Fruit fly (Drosophila melanogaster) whole organism, embryonic: ENCODE measurements around the gene isoQC.

Experiments
- BtbVII ChIP-seq: fragments of 200-800 bp; sonication (Bioruptor generic); optimal IDR thresholded peaks from 3 replicates; lab custom pipeline; 2017; ENCODE audit warnings: missing biosample characterization, mild to moderate bottlenecking, missing genetic modification characterization
- Bteb2 ChIP-seq: fragments of 200-800 bp; sonication (Bioruptor generic); optimal IDR thresholded peaks from 2 replicates; lab custom pipeline; 2016; ENCODE audit warnings: missing biosample characterization, missing genetic modification characterization
- CG10147 ChIP-seq: fragments of 200-800 bp; sonication (Bioruptor generic); optimal IDR thresholded peaks from 2 replicates; lab custom pipeline; 2019; ENCODE audit warnings: missing biosample characterization, mild to moderate bottlenecking, missing genetic modification characterization, moderate library complexity
- CG10543 ChIP-seq: fragments of 200-800 bp; sonication (Bioruptor generic); optimal IDR thresholded peaks from 3 replicates; lab custom pipeline; 2017; ENCODE audit warnings: missing biosample characterization, mild to moderate bottlenecking, missing genetic modification characterization, moderate library complexity
- CG12071 ChIP-seq: fragments of 200-800 bp; sonication (Bioruptor generic); optimal IDR thresholded peaks from 3 replicates; lab custom pipeline; 2018; ENCODE audit warnings: missing biosample characterization, mild to moderate bottlenecking, missing genetic modification characterization
- CG14014 ChIP-seq: fragments of 200-800 bp; sonication (Bioruptor generic); IDR thresholded peaks from 2 replicates; pipeline ENCODE4 v1.3.6; 2022; ENCODE audit warnings: missing biosample characterization, missing genetic modification characterization
- CG15011 ChIP-seq: fragments of 200-800 bp; sonication (Bioruptor generic); optimal IDR thresholded peaks from 3 replicates; lab custom pipeline; 2018; ENCODE audit warnings: missing biosample characterization, mild to moderate bottlenecking, missing genetic modification characterization
- CG1647 ChIP-seq: fragments of 200-800 bp; sonication (Bioruptor generic); optimal IDR thresholded peaks from 3 replicates; lab custom pipeline; 2016; ENCODE audit warnings: missing biosample characterization, missing genetic modification characterization
- CG2202 ChIP-seq: fragments of 200-800 bp; sonication (Bioruptor generic); optimal IDR thresholded peaks from 2 replicates; lab custom pipeline; 2018; ENCODE audit warnings: missing biosample characterization, mild to moderate bottlenecking, missing genetic modification characterization
- CG31441 ChIP-seq: fragments of 200-800 bp; sonication (Bioruptor generic); IDR thresholded peaks from 2 replicates; pipeline ENCODE4 v1.3.6; 2022; ENCODE audit warnings: missing biosample characterization, missing genetic modification characterization
- CG3163 ChIP-seq: fragments of 200-800 bp; sonication (Bioruptor generic); optimal IDR thresholded peaks from 3 replicates; lab custom pipeline; 2016; ENCODE audit warnings: missing biosample characterization, missing genetic modification characterization
- CG34376 ChIP-seq: fragments of 200-800 bp; sonication (Bioruptor generic); optimal IDR thresholded peaks from 2 replicates; lab custom pipeline; 2018; ENCODE audit warnings: missing biosample characterization, mild to moderate bottlenecking, missing genetic modification characterization
- CG4360 ChIP-seq: fragments of 200-800 bp; sonication (Bioruptor generic); IDR thresholded peaks from 2 replicates; pipeline ENCODE4 v1.3.6; 2022; ENCODE audit warnings: missing biosample characterization, missing genetic modification characterization
- CG43689 ChIP-seq: fragments of 200-800 bp; sonication (Bioruptor generic); IDR thresholded peaks from 2 replicates; pipeline ENCODE4 v1.3.6; 2022; ENCODE audit warnings: missing biosample characterization, missing genetic modification characterization
- CG6683 ChIP-seq: fragments of 200-800 bp; sonication (Bioruptor generic); optimal IDR thresholded peaks from 2 replicates; lab custom pipeline; 2017; ENCODE audit warnings: missing biosample characterization, mild to moderate bottlenecking, missing genetic modification characterization, missing genetic modification reagents
- CG8924 ChIP-seq: fragments of 200-800 bp; optimal IDR thresholded peaks from 3 replicates; lab custom pipeline; 2019; ENCODE audit warnings: missing biosample characterization, mild to moderate bottlenecking, missing genetic modification characterization, moderate library complexity
- Dip3 ChIP-seq: fragments of 200-800 bp; sonication (Bioruptor generic); optimal IDR thresholded peaks from 3 replicates; lab custom pipeline; 2016; ENCODE audit warnings: missing biosample characterization, missing genetic modification characterization
- Doc3 ChIP-seq: fragments of 200-800 bp; sonication (Bioruptor generic); IDR thresholded peaks from 3 replicates; pipeline ENCODE4 v1.3.6; 2022; ENCODE audit warnings: missing biosample characterization, missing genetic modification characterization; ENCODE audit not compliant: partially characterized antibody
- Ets97D ChIP-seq: fragments of 200-800 bp; sonication (Bioruptor generic); optimal IDR thresholded peaks from 3 replicates; lab custom pipeline; 2016; ENCODE audit warnings: missing biosample characterization, missing genetic modification characterization
- Lim3 ChIP-seq: fragments of 200-800 bp; sonication (Bioruptor generic); IDR thresholded peaks from 2 replicates; pipeline ENCODE4 v1.3.6; 2022; ENCODE audit warnings: missing biosample characterization, missing genetic modification characterization
- NFAT ChIP-seq: fragments of 200-800 bp; sonication (Bioruptor generic); IDR thresholded peaks from 2 replicates; pipeline ENCODE4 v1.3.6; 2022; ENCODE audit warnings: missing biosample characterization, missing genetic modification characterization
- Ravus ChIP-seq: fragments of 200-800 bp; sonication (Bioruptor generic); IDR thresholded peaks from 2 replicates; pipeline ENCODE4 v1.3.6; 2022; ENCODE audit warnings: missing biosample characterization, missing genetic modification characterization
- Rfx ChIP-seq: fragments of 200-800 bp; sonication (Bioruptor generic); IDR thresholded peaks from 2 replicates; pipeline ENCODE4 v1.3.6; 2022; ENCODE audit warnings: missing biosample characterization, missing genetic modification characterization
- Scr ChIP-seq: fragments of 200-800 bp; sonication (Bioruptor generic); IDR thresholded peaks from 2 replicates; pipeline ENCODE4 v1.3.6; 2022; ENCODE audit warnings: missing biosample characterization, missing genetic modification characterization; ENCODE audit not compliant: partially characterized antibody
- Sin3A ChIP-seq: fragments of >200 bp; optimal IDR thresholded peaks from 2 replicates; lab custom pipeline; 2018
- Sox102F ChIP-seq: fragments of 200-800 bp; sonication (Bioruptor generic); optimal IDR thresholded peaks from 2 replicates; lab custom pipeline; 2018; ENCODE audit warnings: missing biosample characterization, mild to moderate bottlenecking, missing genetic modification characterization, moderate library complexity
- Xrp1 ChIP-seq: fragments of 200-800 bp; sonication (Bioruptor generic); IDR thresholded peaks from 2 replicates; pipeline ENCODE4 v1.3.6; 2022; ENCODE audit warnings: missing biosample characterization, missing genetic modification characterization
- ab ChIP-seq: fragments of 200-800 bp; sonication (Bioruptor generic); optimal IDR thresholded peaks from 2 replicates; lab custom pipeline; 2016; ENCODE audit warnings: missing biosample characterization, missing genetic modification characterization
- chn ChIP-seq: fragments of 200-800 bp; sonication (Bioruptor generic); optimal IDR thresholded peaks from 2 replicates; lab custom pipeline; 2016; ENCODE audit warnings: missing biosample characterization, missing genetic modification characterization
- crc ChIP-seq: fragments of 200-800 bp; sonication (Bioruptor generic); optimal IDR thresholded peaks from 2 replicates; lab custom pipeline; 2016; ENCODE audit warnings: missing biosample characterization, missing genetic modification characterization
- crp ChIP-seq, 2 experiments: fragments of 200-800 bp; sonication (Bioruptor generic); optimal IDR thresholded peaks; 2 replicates in 1 of 2; 3 replicates in 1 of 2; lab custom pipeline; 2017; ENCODE audit warnings: missing biosample characterization in 2 of 2, missing genetic modification characterization in 2 of 2, mild to moderate bottlenecking in 1 of 2, moderate library complexity in 1 of 2
- dmrt99B ChIP-seq: fragments of 200-800 bp; sonication (Bioruptor generic); optimal IDR thresholded peaks from 2 replicates; lab custom pipeline; 2018; ENCODE audit warnings: missing biosample characterization, mild to moderate bottlenecking, missing genetic modification characterization, moderate library complexity
- emc ChIP-seq: fragments of 200-800 bp; sonication (Bioruptor generic); optimal IDR thresholded peaks from 2 replicates; lab custom pipeline; 2016; ENCODE audit warnings: missing biosample characterization, missing genetic modification characterization
- ems ChIP-seq: fragments of 200-800 bp; sonication (Bioruptor generic); optimal IDR thresholded peaks from 3 replicates; lab custom pipeline; 2016; ENCODE audit warnings: missing biosample characterization, missing genetic modification characterization
- fd64A ChIP-seq: fragments of 200-800 bp; sonication (Bioruptor generic); optimal IDR thresholded peaks from 3 replicates; lab custom pipeline; 2018; ENCODE audit warnings: missing biosample characterization, mild to moderate bottlenecking, missing genetic modification characterization
- gcm ChIP-seq: fragments of 200-800 bp; sonication (Bioruptor generic); optimal IDR thresholded peaks from 2 replicates; lab custom pipeline; 2019; ENCODE audit warnings: missing biosample characterization, mild to moderate bottlenecking, missing genetic modification characterization, moderate library complexity
- gcm2 ChIP-seq: fragments of 200-800 bp; sonication (Bioruptor generic); optimal IDR thresholded peaks from 2 replicates; lab custom pipeline; 2016; ENCODE audit warnings: missing biosample characterization, missing genetic modification characterization
- gfzf ChIP-seq: fragments of 200-800 bp; sonication (Bioruptor generic); optimal IDR thresholded peaks from 2 replicates; lab custom pipeline; 2016; ENCODE audit warnings: missing biosample characterization, mild to moderate bottlenecking, missing genetic modification characterization, moderate library complexity
- grn ChIP-seq: fragments of 200-800 bp; sonication (Bioruptor generic); optimal IDR thresholded peaks from 3 replicates; lab custom pipeline; 2017; ENCODE audit warnings: missing biosample characterization, missing genetic modification characterization
- gro ChIP-seq: fragments of 200-800 bp; sonication (Bioruptor generic); optimal IDR thresholded peaks from 2 replicates; lab custom pipeline; 2016; ENCODE audit warnings: missing biosample characterization, missing genetic modification characterization
- ham ChIP-seq: fragments of 200-800 bp; sonication (Bioruptor generic); IDR thresholded peaks from 2 replicates; pipeline ENCODE4 v1.3.6; 2022; ENCODE audit warnings: missing biosample characterization, missing genetic modification characterization
- inv ChIP-seq: fragments of 200-800 bp; sonication (Bioruptor generic); IDR thresholded peaks from 2 replicates; pipeline ENCODE4 v1.3.6; 2022; ENCODE audit warnings: missing biosample characterization, missing genetic modification characterization; ENCODE audit not compliant: partially characterized antibody
- klu ChIP-seq: fragments of 200-800 bp; sonication (Bioruptor generic); IDR thresholded peaks from 2 replicates; pipeline ENCODE4 v1.3.6; 2022; ENCODE audit warnings: missing biosample characterization, missing genetic modification characterization
- nau ChIP-seq: fragments of 200-800 bp; sonication (Bioruptor generic); optimal IDR thresholded peaks from 3 replicates; lab custom pipeline; 2017; ENCODE audit warnings: missing biosample characterization, mild to moderate bottlenecking, missing genetic modification characterization, missing genetic modification reagents
- pita ChIP-seq: fragments of 200-800 bp; sonication (Bioruptor generic); optimal IDR thresholded peaks from 2 replicates; lab custom pipeline; 2017; ENCODE audit warnings: missing biosample characterization, mild to moderate bottlenecking, missing genetic modification characterization
- sisA ChIP-seq: fragments of 200-800 bp; sonication (Bioruptor generic); IDR thresholded peaks from 2 replicates; pipeline ENCODE4 v1.3.6; 2022; ENCODE audit warnings: missing biosample characterization, missing genetic modification characterization
- slbo ChIP-seq: fragments of 200-800 bp; sonication (Bioruptor generic); IDR thresholded peaks from 2 replicates; pipeline ENCODE4 v1.3.6; 2022; ENCODE audit warnings: missing biosample characterization, missing genetic modification characterization
- twi ChIP-seq: fragments of 200-800 bp; optimal IDR thresholded peaks from 2 replicates; lab custom pipeline; 2019; ENCODE audit warnings: missing biosample characterization, mild to moderate bottlenecking, missing genetic modification characterization, moderate library complexity
- unc-4 ChIP-seq: fragments of 200-800 bp; sonication (Bioruptor generic); IDR thresholded peaks from 2 replicates; pipeline ENCODE4 v1.3.6; 2022; ENCODE audit warnings: missing biosample characterization, missing genetic modification characterization; ENCODE audit not compliant: partially characterized antibody
- vfl ChIP-seq: fragments of 200-800 bp; sonication (Bioruptor generic); optimal IDR thresholded peaks from 2 replicates; lab custom pipeline; 2016; ENCODE audit warnings: missing biosample characterization, missing genetic modification characterization
- vvl ChIP-seq: fragments of 200-800 bp; sonication (Bioruptor generic); IDR thresholded peaks from 2 replicates; pipeline ENCODE4 v1.3.6; 2022; ENCODE audit warnings: missing biosample characterization, missing genetic modification characterization
- zen ChIP-seq: fragments of 200-800 bp; sonication (Bioruptor generic); optimal IDR thresholded peaks from 3 replicates; lab custom pipeline; 2018; ENCODE audit warnings: missing biosample characterization, mild to moderate bottlenecking, missing genetic modification characterization, moderate library complexity

Gene isoQC

DNA sequence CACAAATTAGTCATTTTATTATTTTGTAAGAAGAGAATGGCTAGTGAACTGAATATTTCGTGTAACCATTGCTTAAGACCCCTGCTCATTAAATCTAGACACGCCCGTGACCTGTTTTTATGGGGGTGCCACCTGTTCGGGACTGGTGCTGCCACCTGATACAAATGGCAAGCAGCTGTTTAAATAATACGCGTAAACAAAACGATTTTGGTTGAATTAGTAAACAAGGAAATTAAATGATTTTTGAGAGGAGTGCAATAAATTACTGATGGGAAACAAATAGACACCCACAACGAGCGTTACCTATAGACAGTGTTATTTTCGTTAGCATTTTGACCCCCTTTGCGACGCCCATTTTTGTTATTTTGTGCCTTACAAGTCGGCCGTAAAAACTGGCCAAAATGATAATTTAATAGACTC, 533 bp downstream of the isoQC start (continued):
- TF ChIP-seq NFAT (GFP tag; lab: Robert Waterston, UW) (no peak), CG14014 (GFP tag; lab: Robert Waterston, UW) (no peak), slbo (no peak), dmrt99B (peak; percentile 84), CG15011 (GFP tag; lab: Kevin White, UChicago) (peak; percentile 74), twi (tag; lab: Kevin White, UChicago) (peak; percentile 71), Sox102F (GFP tag; lab: Kevin White, UChicago) (peak; percentile 83), CG10543 (GFP tag; lab: Kevin White, UChicago) (peak; percentile 94), Sin3A (lab: Kevin White, UChicago) (peak; percentile 35), Doc3 (GFP tag; lab: Robert Waterston, UW) (no peak), zen (peak; percentile 77), nau (peak; percentile 79), gro (GFP tag; lab: Kevin White, UChicago) (peak; percentile 90), crc (GFP tag; lab: Kevin White, UChicago) (peak; percentile 76), Ravus (GFP tag; lab: Robert Waterston, UW) (no peak), CG3163 (GFP tag; lab: Kevin White, UChicago) (peak; percentile 67), inv (no peak), CG6683 (GFP tag; lab: Kevin White, UChicago) (peak; percentile 74), chn (GFP tag; lab: Kevin White, UChicago) (peak; percentile 87), vfl (GFP tag; lab: Kevin White, UChicago) (peak; percentile 81), CG2202 (tag; lab: Kevin White, UChicago) (peak; percentile 51), CG1647 (peak; percentile 85), fd64A (peak; percentile 41), ab (GFP tag; lab: Kevin White, UChicago) (peak; percentile 53), grn (GFP tag; lab: Kevin White, UChicago) (peak; percentile 22), CG8924 (peak; percentile 91), Ets97D (GFP tag; lab: Kevin White, UChicago) (peak; percentile 85), gcm (GFP tag; lab: Kevin White, UChicago) (peak; percentile 14), emc (GFP tag; lab: Kevin White, UChicago) (peak; percentile 54), sisA (GFP tag; lab: Robert Waterston, UW) (no peak), CG31441 (no peak), klu (no peak), Dip3 (GFP tag; lab: Kevin White, UChicago) (peak; percentile 88), CG34376 (GFP tag; lab: Kevin White, UChicago) (peak; percentile 84), vvl (GFP tag; lab: Robert Waterston, UW) (no peak), CG10147 (peak; percentile 77), CG4360 (GFP tag; lab: Robert Waterston, UW) (no peak), unc-4 (GFP tag; lab: Robert Waterston, UW) (no peak), gfzf (GFP tag; lab: Kevin White, UChicago) (peak; percentile 19), gcm2 (peak; percentile 47), Scr (GFP tag; lab: Robert Waterston, UW) (no peak), pita (no peak), Xrp1 (GFP tag; lab: Robert Waterston, UW) (no peak), CG12071 (peak; percentile 81), crp (GFP tag; optimal IDR thresholded peaks at IDR 0.05; lab: Kevin White, UChicago) (peak; percentile 46 to 93), ems (peak; percentile 74), Lim3 (no peak), Bteb2 (GFP tag; lab: Kevin White, UChicago) (peak; percentile 84), ham (GFP tag; lab: Robert Waterston, UW) (no peak), Rfx (GFP tag; lab: Robert Waterston, UW) (no peak), BtbVII (peak; percentile 84), CG43689 (GFP tag; lab: Robert Waterston, UW) (no peak)
